Worm (Caenorhabditis elegans) whole organism, mixed stage, embryonic: ENCODE results near the gene F21D5.9.

Source experiments
- M03D4.4 ChIP-seq: sonication (generic microtip); optimal IDR thresholded peaks from 2 replicates; lab custom pipeline; 2017; ENCODE audit warnings: mild to moderate bottlenecking, missing genetic modification characterization, missing compliant biosample characterization
- bed-3 ChIP-seq: fragments of 200-800 bp; sonication (Bioruptor generic); optimal IDR thresholded peaks from 3 replicates; lab custom pipeline; 2018; ENCODE audit warnings: mild to moderate bottlenecking, missing genetic modification characterization, moderate library complexity, missing compliant biosample characterization
- blmp-1 ChIP-seq: fragments of 150-350 bp; optimal IDR thresholded peaks from 2 replicates; lab custom pipeline; 2014; ENCODE audit warnings: missing biosample characterization, missing genetic modification characterization
- ceh-39 ChIP-seq: fragments of 150-350 bp; optimal IDR thresholded peaks from 2 replicates; lab custom pipeline; 2014; ENCODE audit warnings: missing biosample characterization, missing genetic modification characterization
- ceh-43 ChIP-seq: fragments of 200-800 bp; sonication (Bioruptor generic); optimal IDR thresholded peaks from 2 replicates; lab custom pipeline; 2018; ENCODE audit warnings: mild to moderate bottlenecking, missing genetic modification characterization, moderate library complexity, missing compliant biosample characterization
- ces-1 ChIP-seq: fragments of 150-350 bp; optimal IDR thresholded peaks from 2 replicates; lab custom pipeline; 2014; ENCODE audit warnings: missing biosample characterization, missing genetic modification reagents, missing genetic modification characterization
- cnd-1 ChIP-seq: fragments of 200-800 bp; sonication (Bioruptor generic); optimal IDR thresholded peaks from 2 replicates; lab custom pipeline; 2018; ENCODE audit warnings: mild to moderate bottlenecking, missing genetic modification characterization, missing compliant biosample characterization
- hlh-1 ChIP-seq: fragments of 150-350 bp; optimal IDR thresholded peaks from 2 replicates; lab custom pipeline; 2014; ENCODE audit warnings: missing biosample characterization, missing genetic modification reagents, missing genetic modification characterization
- lin-32 ChIP-seq: fragments of 200-800 bp; sonication (Bioruptor generic); optimal IDR thresholded peaks from 2 replicates; lab custom pipeline; 2018; ENCODE audit warnings: mild to moderate bottlenecking, missing genetic modification characterization, missing compliant biosample characterization
- lsy-2 ChIP-seq: fragments of 150-350 bp; optimal IDR thresholded peaks from 2 replicates; lab custom pipeline; 2014; ENCODE audit warnings: missing biosample characterization, missing genetic modification characterization
- mep-1 ChIP-seq: fragments of 150-350 bp; optimal IDR thresholded peaks from 2 replicates; lab custom pipeline; 2017; ENCODE audit warnings: missing biosample characterization, missing genetic modification reagents, missing genetic modification characterization, inconsistent platforms
- mls-2 ChIP-seq: sonication (generic microtip); optimal IDR thresholded peaks from 2 replicates; lab custom pipeline; 2016; ENCODE audit warnings: mild to moderate bottlenecking, missing genetic modification characterization, moderate library complexity, missing compliant biosample characterization
- nhr-12 ChIP-seq: fragments of 150-350 bp; optimal IDR thresholded peaks from 2 replicates; lab custom pipeline; 2014; ENCODE audit warnings: missing biosample characterization, missing genetic modification characterization
- nhr-237 ChIP-seq: fragments of 150-350 bp; optimal IDR thresholded peaks from 2 replicates; lab custom pipeline; 2014; ENCODE audit warnings: missing biosample characterization, missing genetic modification characterization
- nhr-76 ChIP-seq: sonication (generic microtip); optimal IDR thresholded peaks from 2 replicates; lab custom pipeline; 2017; ENCODE audit warnings: missing biosample characterization, missing genetic modification characterization
- pha-4 ChIP-seq: fragments of 150-350 bp; optimal IDR thresholded peaks from 2 replicates; lab custom pipeline; 2018; ENCODE audit warnings: missing biosample characterization, missing genetic modification reagents, missing genetic modification characterization
- sem-2 ChIP-seq: fragments of 200-800 bp; sonication (Bioruptor generic); optimal IDR thresholded peaks from 2 replicates; lab custom pipeline; 2018; ENCODE audit warnings: mild to moderate bottlenecking, missing genetic modification characterization, missing compliant biosample characterization
- snpc-4 ChIP-seq: fragments of 150-350 bp; optimal IDR thresholded peaks from 2 replicates; lab custom pipeline; 2014; ENCODE audit warnings: missing biosample characterization, missing genetic modification characterization
- sptf-1 ChIP-seq: sonication (generic microtip); optimal IDR thresholded peaks from 2 replicates; lab custom pipeline; 2017; ENCODE audit warnings: mild to moderate bottlenecking, missing genetic modification characterization, moderate library complexity, missing compliant biosample characterization
- tbx-8 ChIP-seq: fragments of 200-800 bp; sonication (Bioruptor generic); optimal IDR thresholded peaks from 2 replicates; lab custom pipeline; 2018; ENCODE audit warnings: mild to moderate bottlenecking, missing genetic modification characterization, moderate library complexity, missing compliant biosample characterization
- unc-120 ChIP-seq: sonication (generic microtip); optimal IDR thresholded peaks from 2 replicates; lab custom pipeline; 2017; ENCODE audit warnings: missing genetic modification characterization, missing compliant biosample characterization; ENCODE audit not compliant: poor library complexity, severe bottlenecking
- unc-39 ChIP-seq: fragments of 150-350 bp; optimal IDR thresholded peaks from 2 replicates; lab custom pipeline; 2014; ENCODE audit warnings: missing biosample characterization, missing genetic modification characterization
- unc-62 ChIP-seq: fragments of 150-350 bp; optimal IDR thresholded peaks from 2 replicates; lab custom pipeline; 2014; ENCODE audit warnings: missing biosample characterization, missing genetic modification reagents, missing genetic modification characterization
- zip-8 ChIP-seq: fragments of 150-350 bp; optimal IDR thresholded peaks from 2 replicates; lab custom pipeline; 2014; ENCODE audit warnings: missing biosample characterization, missing genetic modification characterization

Gene F21D5.9

ce11 chrIV:8762471-8762870 is 38.7 kb downstream of the F21D5.9 start:
- TF ChIP-seq nhr-237 (tag; lab: Kevin White, UChicago) = no peak
- peak; percentile 56 for TF ChIP-seq unc-120 (tag; lab: Kevin White, UChicago)
- TF ChIP-seq ces-1 (GFP tag; lab: Kevin White, UChicago) = peak; percentile 94
- TF ChIP-seq ceh-39 (tag; lab: Kevin White, UChicago) = peak; percentile 72
- TF ChIP-seq lsy-2 (tag; lab: Kevin White, UChicago) = peak; percentile 32
- peak; percentile 39 for TF ChIP-seq mep-1 (tag; lab: Kevin White, UChicago)
- peak; percentile 61 for TF ChIP-seq unc-62 (GFP tag; lab: Kevin White, UChicago)
- no peak for TF ChIP-seq unc-39 (tag; lab: Kevin White, UChicago)
- peak; percentile 88 for TF ChIP-seq hlh-1 (tag; lab: Kevin White, UChicago)
- no peak for TF ChIP-seq bed-3 (GFP tag; lab: Kevin White, UChicago)

ce11 chrIV:8764567-8764966 is 40.7 kb downstream of the F21D5.9 start, which contains the start of gene cdc-50.B:
Gene cdc-50.B (plus strand): TSS chrIV:8764867.
- TF ChIP-seq sem-2 = no peak
- TF ChIP-seq unc-62 (GFP tag; lab: Kevin White, UChicago) = no peak
- TF ChIP-seq ces-1 (GFP tag; lab: Kevin White, UChicago) = no peak
- no peak for TF ChIP-seq pha-4 (tag; lab: Kevin White, UChicago)
- no peak for TF ChIP-seq nhr-76 (tag; lab: Kevin White, UChicago)
- TF ChIP-seq nhr-12 (tag; lab: Kevin White, UChicago) = no peak
- no peak for TF ChIP-seq ceh-39 (tag; lab: Kevin White, UChicago)
- TF ChIP-seq lin-32 (GFP tag; lab: Kevin White, UChicago) = no peak
- no peak for TF ChIP-seq tbx-8
- no peak for TF ChIP-seq M03D4.4 (tag; lab: Kevin White, UChicago)
- TF ChIP-seq snpc-4 (tag; lab: Kevin White, UChicago) = no peak
- TF ChIP-seq cnd-1 = no peak

- TF ChIP-seq unc-62 (GFP tag; lab: Kevin White, UChicago) (no peak), bed-3 (GFP tag; lab: Kevin White, UChicago) (no peak), hlh-1 (tag; lab: Kevin White, UChicago) (no peak), pha-4 (tag; lab: Kevin White, UChicago) (no peak), ces-1 (GFP tag; lab: Kevin White, UChicago) (no peak), ceh-43 (GFP tag; lab: Kevin White, UChicago) (no peak), mls-2 (tag; lab: Kevin White, UChicago) (no peak), mep-1 (tag; lab: Kevin White, UChicago) (no peak), blmp-1 (tag; lab: Kevin White, UChicago) (no peak), zip-8 (tag; lab: Kevin White, UChicago) (no peak), sem-2 (no peak)
These were observed 45.7 kb downstream of the F21D5.9 start, which contains the start of gene F20C5.5 for ce11 chrIV:8769539-8769938. Gene F20C5.5 (minus strand): TSS chrIV:8769639.

ce11 chrIV:8772800-8773256 is 49.0 kb downstream of the F21D5.9 start, which contains the start of gene F20C5.6:
Gene F20C5.6 (minus strand): TSS chrIV:8773206.
- TF ChIP-seq sptf-1 (tag; lab: Kevin White, UChicago) (no peak), lsy-2 (tag; lab: Kevin White, UChicago) (no peak)
